Fruit fly (Drosophila melanogaster): ENCODE measurements around the gene Jon74E.

Gene Jon74E

dm6 chr3L:17538907-17539306 is 10.0 kb downstream of the Jon74E start (continued):
- TF ChIP-seq Oaz (GFP tag; IDR thresholded peaks at IDR 0.05): no peak
- TF ChIP-seq BtbVII (GFP tag; optimal IDR thresholded peaks at IDR 0.05): peak; percentile 65
- TF ChIP-seq eve (GFP tag; optimal IDR thresholded peaks at IDR 0.05): no peak
- TF ChIP-seq CG31365 (tag; optimal IDR thresholded peaks at IDR 0.05): no peak
- TF ChIP-seq chinmo (GFP tag; IDR thresholded peaks at IDR 0.05; ENCODE audit: partially characterized antibody): no peak
- TF ChIP-seq da (GFP tag; optimal IDR thresholded peaks at IDR 0.05): no peak
- TF ChIP-seq chn (GFP tag; optimal IDR thresholded peaks at IDR 0.05): no peak
- peak; percentile 46 for TF ChIP-seq CG10543 (GFP tag; optimal IDR thresholded peaks at IDR 0.05)
- TF ChIP-seq CG11247 (GFP tag; IDR thresholded peaks at IDR 0.05): no peak
- peak; percentile 43 for TF ChIP-seq CG6813 (GFP tag; optimal IDR thresholded peaks at IDR 0.05)
- no peak for TF ChIP-seq peb (GFP tag; IDR thresholded peaks at IDR 0.05)
- TF ChIP-seq Lpt (GFP tag; optimal IDR thresholded peaks at IDR 0.05): no peak
- TF ChIP-seq jigr1 (GFP tag; IDR thresholded peaks at IDR 0.05): no peak
- TF ChIP-seq CG7987 (GFP tag; optimal IDR thresholded peaks at IDR 0.05): peak; percentile 44
- TF ChIP-seq crol (GFP tag; IDR thresholded peaks at IDR 0.05): no peak
- TF ChIP-seq HHEX (GFP tag; optimal IDR thresholded peaks at IDR 0.05): peak; percentile 26
- TF ChIP-seq CG6854 (GFP tag; optimal IDR thresholded peaks at IDR 0.05): peak; percentile 5
- TF ChIP-seq CG8290 (GFP tag; optimal IDR thresholded peaks at IDR 0.05): no peak
- no peak for TF ChIP-seq CG8290 (tag; optimal IDR thresholded peaks at IDR 0.05)
- TF ChIP-seq CG13894 (tag; optimal IDR thresholded peaks at IDR 0.05): no peak
- TF ChIP-seq grn (GFP tag; optimal IDR thresholded peaks at IDR 0.05): peak; percentile 62
- TF ChIP-seq CG9727 (GFP tag; optimal IDR thresholded peaks at IDR 0.05): no peak
- no peak for TF ChIP-seq CG30403 (GFP tag; optimal IDR thresholded peaks at IDR 0.05)
- peak; percentile 66 for TF ChIP-seq mirr (GFP tag; optimal IDR thresholded peaks at IDR 0.05)
- peak; percentile 50 for TF ChIP-seq CG18599 (GFP tag; optimal IDR thresholded peaks at IDR 0.05)
- no peak for TF ChIP-seq CG6272 (GFP tag; IDR thresholded peaks at IDR 0.05)
- peak; percentile 67 for TF ChIP-seq Med (GFP tag)
- TF ChIP-seq lab (GFP tag; optimal IDR thresholded peaks at IDR 0.05): peak; percentile 81
- TF ChIP-seq hb (GFP tag; IDR thresholded peaks at IDR 0.05; ENCODE audit: partially characterized antibody): no peak
- peak; percentile 59 for TF ChIP-seq CG17568 (GFP tag; optimal IDR thresholded peaks at IDR 0.05)
- TF ChIP-seq ken (GFP tag; IDR thresholded peaks at IDR 0.05): no peak
- no peak for TF ChIP-seq CG5953 (GFP tag; IDR thresholded peaks at IDR 0.05)
- 0 out of 2 replicates have a peak, but pooled peaks have one; percentile 13 for TF ChIP-seq Atf6 (GFP tag; IDR thresholded peaks at IDR 0.05)
- TF ChIP-seq CG11695 (GFP tag; IDR thresholded peaks at IDR 0.05): no peak
- no peak for TF ChIP-seq p53 (GFP tag; optimal IDR thresholded peaks at IDR 0.05)
- peak; percentile 88 for TF ChIP-seq CG34376 (GFP tag; optimal IDR thresholded peaks at IDR 0.05)
- peak; percentile 77 for TF ChIP-seq Fer1 (GFP tag; optimal IDR thresholded peaks at IDR 0.05)
- TF ChIP-seq CG2202 (tag; optimal IDR thresholded peaks at IDR 0.05): no peak
- peak; percentile 50 for TF ChIP-seq B-H2 (GFP tag; optimal IDR thresholded peaks at IDR 0.05)
- peak; percentile 30 for TF ChIP-seq odd (GFP tag; optimal IDR thresholded peaks at IDR 0.05)
- no peak for TF ChIP-seq tin (GFP tag; optimal IDR thresholded peaks at IDR 0.05)
- TF ChIP-seq unpg (GFP tag; optimal IDR thresholded peaks at IDR 0.05): no peak
- TF ChIP-seq Blimp-1 (GFP tag; optimal IDR thresholded peaks at IDR 0.05): no peak
- TF ChIP-seq CG8281 (tag; optimal IDR thresholded peaks at IDR 0.05): no peak
- TF ChIP-seq ewg (GFP tag; optimal IDR thresholded peaks at IDR 0.05): no peak
